Worm (Caenorhabditis elegans) whole organism, L4/young adult: ENCODE data around the gene rpl-16.

ENCODE experiments used
- W03F9.2 ChIP-seq: fragments of 150-350 bp; optimal IDR thresholded peaks from 2 replicates; lab custom pipeline; 2014; ENCODE audit warnings: missing biosample characterization, missing genetic modification characterization
- dao-5 ChIP-seq: sonication (generic microtip); optimal IDR thresholded peaks from 2 replicates; lab custom pipeline; 2016; ENCODE audit warnings: missing genotype, missing genetic modification characterization, moderate library complexity, missing compliant biosample characterization
- him-1 ChIP-seq: sonication (generic microtip); optimal IDR thresholded peaks from 2 replicates; lab custom pipeline; 2016; ENCODE audit warnings: missing genotype, missing genetic modification reagents, missing genetic modification characterization, missing compliant biosample characterization

DNA sequence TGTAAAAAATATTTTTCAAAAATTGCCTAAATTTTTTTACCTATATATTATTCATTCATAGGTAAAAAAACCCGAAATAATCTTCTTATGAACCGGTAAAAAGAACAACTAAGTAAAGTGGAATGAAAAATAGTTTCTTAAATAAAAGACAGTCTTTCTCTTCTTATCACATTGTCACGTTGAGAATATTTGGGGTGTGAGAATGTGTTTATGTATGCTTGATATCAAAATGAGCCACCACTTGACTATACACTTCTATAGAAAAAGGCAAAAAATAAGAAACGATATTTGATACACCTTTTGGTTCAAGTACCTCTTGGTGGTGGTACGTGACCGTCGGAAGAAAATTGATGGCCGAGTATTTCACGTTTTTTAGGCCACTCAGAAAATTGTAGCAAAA is 16.1 kb upstream of the rpl-16 start, which contains the start of gene hmit-1.3:
- TF ChIP-seq W03F9.2 (tag; lab: Kevin White, UChicago) = no peak
- TF ChIP-seq dao-5 = no peak
- TF ChIP-seq him-1 (tag; lab: Kevin White, UChicago) = no peak
